Fruit fly (Drosophila melanogaster) whole organism, embryonic: ENCODE data around the gene ND-B16.6.

ENCODE experiments used
- CG10209 ChIP-seq: fragments of 200-800 bp; sonication (Bioruptor generic); optimal IDR thresholded peaks from 3 replicates; lab custom pipeline; 2017; ENCODE audit warnings: missing biosample characterization, mild to moderate bottlenecking, missing genetic modification characterization, missing genetic modification reagents
- CG10366 ChIP-seq: fragments of 200-800 bp; sonication (Bioruptor generic); IDR thresholded peaks from 2 replicates; pipeline ENCODE4 v1.3.6; 2022; ENCODE audit warnings: missing biosample characterization, missing genetic modification characterization
- CG10565 ChIP-seq: fragments of 200-800 bp; sonication (Bioruptor generic); optimal IDR thresholded peaks from 3 replicates; lab custom pipeline; 2016; ENCODE audit warnings: missing biosample characterization, mild to moderate bottlenecking, missing genetic modification characterization
- CG11085 ChIP-seq: fragments of 200-800 bp; sonication (Bioruptor generic); IDR thresholded peaks from 2 replicates; pipeline ENCODE4 v1.3.6; 2022; ENCODE audit warnings: missing biosample characterization, missing genetic modification characterization
- CG12071 ChIP-seq: fragments of 200-800 bp; sonication (Bioruptor generic); optimal IDR thresholded peaks from 3 replicates; lab custom pipeline; 2018; ENCODE audit warnings: missing biosample characterization, mild to moderate bottlenecking, missing genetic modification characterization
- CG1233 ChIP-seq: fragments of 200-800 bp; sonication (Bioruptor generic); optimal IDR thresholded peaks from 4 replicates; lab custom pipeline; 2018; ENCODE audit warnings: missing biosample characterization, mild to moderate bottlenecking, missing genetic modification characterization
- CG15011 ChIP-seq: fragments of 200-800 bp; sonication (Bioruptor generic); optimal IDR thresholded peaks from 3 replicates; lab custom pipeline; 2018; ENCODE audit warnings: missing biosample characterization, mild to moderate bottlenecking, missing genetic modification characterization
- CG15514 ChIP-seq: fragments of 200-800 bp; sonication (Bioruptor generic); optimal IDR thresholded peaks from 3 replicates; lab custom pipeline; 2017; ENCODE audit warnings: missing biosample characterization, missing genetic modification characterization, mild to moderate bottlenecking, moderate library complexity, missing genetic modification reagents
- CG18599 ChIP-seq: fragments of 200-800 bp; sonication (Bioruptor generic); optimal IDR thresholded peaks from 3 replicates; lab custom pipeline; 2017; ENCODE audit warnings: missing biosample characterization, missing genetic modification characterization, mild to moderate bottlenecking, moderate library complexity, missing genetic modification reagents
- CG31224 ChIP-seq: fragments of 200-800 bp; sonication (Bioruptor generic); IDR thresholded peaks from 2 replicates; pipeline ENCODE4 v1.3.6; 2022; ENCODE audit warnings: missing biosample characterization, missing genetic modification characterization
- CG3281 ChIP-seq: fragments of 200-800 bp; sonication (Bioruptor generic); optimal IDR thresholded peaks from 3 replicates; lab custom pipeline; 2017; ENCODE audit warnings: missing biosample characterization, mild to moderate bottlenecking, missing genetic modification characterization
- CG3847 ChIP-seq: fragments of 200-800 bp; sonication (Bioruptor generic); IDR thresholded peaks from 2 replicates; pipeline ENCODE4 v1.3.6; 2022; ENCODE audit warnings: missing biosample characterization, missing genetic modification characterization
- CG3995 ChIP-seq: fragments of 200-800 bp; sonication (Bioruptor generic); optimal IDR thresholded peaks from 3 replicates; lab custom pipeline; 2016; ENCODE audit warnings: missing biosample characterization, missing genetic modification characterization
- CG6175 ChIP-seq: fragments of 200-800 bp; sonication (Bioruptor generic); IDR thresholded peaks from 3 replicates; pipeline ENCODE4 v1.3.6; 2022; ENCODE audit warnings: missing biosample characterization, missing genetic modification characterization
- CG6254 ChIP-seq: fragments of 200-800 bp; sonication (Bioruptor generic); optimal IDR thresholded peaks from 3 replicates; lab custom pipeline; 2017; ENCODE audit warnings: mild to moderate bottlenecking, missing biosample characterization, missing genetic modification reagents, missing genetic modification characterization
- CG7745 ChIP-seq: fragments of 200-800 bp; sonication (Bioruptor generic); optimal IDR thresholded peaks from 2 replicates; lab custom pipeline; 2018; ENCODE audit warnings: missing biosample characterization, mild to moderate bottlenecking, missing genetic modification characterization, moderate library complexity
- CG8478 ChIP-seq: fragments of >200 bp; optimal IDR thresholded peaks from 2 replicates; lab custom pipeline; 2018
- CG9609 ChIP-seq: fragments of 200-800 bp; sonication (Bioruptor generic); optimal IDR thresholded peaks from 3 replicates; lab custom pipeline; 2016; ENCODE audit warnings: missing biosample characterization, missing genetic modification characterization
- CG9797 ChIP-seq: fragments of 200-800 bp; sonication (Bioruptor generic); optimal IDR thresholded peaks from 3 replicates; lab custom pipeline; 2018; ENCODE audit warnings: missing biosample characterization, mild to moderate bottlenecking, missing genetic modification characterization
- CG9932 ChIP-seq: fragments of 200-800 bp; sonication (Bioruptor generic); IDR thresholded peaks from 2 replicates; pipeline ENCODE4 v1.3.6; 2022; ENCODE audit warnings: missing biosample characterization, missing genetic modification characterization
- CTCF ChIP-seq: fragments of 200-800 bp; sonication (Bioruptor generic); optimal IDR thresholded peaks from 2 replicates; lab custom pipeline; 2017; ENCODE audit warnings: missing biosample characterization, mild to moderate bottlenecking, missing genetic modification characterization, moderate library complexity
- Deaf1 ChIP-seq: fragments of 200-800 bp; optimal IDR thresholded peaks from 3 replicates; lab custom pipeline; 2019; ENCODE audit warnings: missing biosample characterization, mild to moderate bottlenecking, missing genetic modification characterization, moderate library complexity
- Dp ChIP-seq: fragments of 200-800 bp; sonication (Bioruptor generic); optimal IDR thresholded peaks from 2 replicates; lab custom pipeline; 2018; ENCODE audit warnings: missing biosample characterization, mild to moderate bottlenecking, missing genetic modification characterization, moderate library complexity
- Ets65A ChIP-seq: fragments of 200-800 bp; sonication (Bioruptor generic); peaks from one replicate; lab custom pipeline; 2016; ENCODE audit warnings: missing biosample characterization, missing genetic modification characterization
- Ets97D ChIP-seq: fragments of 200-800 bp; sonication (Bioruptor generic); optimal IDR thresholded peaks from 3 replicates; lab custom pipeline; 2016; ENCODE audit warnings: missing biosample characterization, missing genetic modification characterization
- HLH54F ChIP-seq: fragments of 200-800 bp; sonication (Bioruptor generic); optimal IDR thresholded peaks from 3 replicates; lab custom pipeline; 2016; ENCODE audit warnings: missing biosample characterization, missing genetic modification characterization
- Hand ChIP-seq: fragments of 200-800 bp; sonication (Bioruptor generic); optimal IDR thresholded peaks from 2 replicates; lab custom pipeline; 2017; ENCODE audit warnings: mild to moderate bottlenecking, missing biosample characterization, missing genetic modification reagents, missing genetic modification characterization
- Rx ChIP-seq: fragments of 200-800 bp; sonication (Bioruptor generic); IDR thresholded peaks from 2 replicates; pipeline ENCODE4 v1.3.6; 2022; ENCODE audit warnings: missing biosample characterization, missing genetic modification characterization
- Sry-δ ChIP-seq: fragments of 200-800 bp; sonication (Bioruptor generic); optimal IDR thresholded peaks from 2 replicates; lab custom pipeline; 2016; ENCODE audit warnings: missing biosample characterization, missing genetic modification characterization
- Stat92E ChIP-seq, 3 experiments: fragments of >200 bp in 2 of 3; fragments of 200-800 bp in 1 of 3; sonication (Bioruptor generic) in 1 of 3; optimal IDR thresholded peaks; 2 replicates each; lab custom pipeline; 2017 to 2019; ENCODE audit warnings: missing biosample characterization in 3 of 3, missing genetic modification characterization in 3 of 3, mild to moderate bottlenecking in 1 of 3, moderate library complexity in 1 of 3
- Usf ChIP-seq: fragments of 200-800 bp; sonication (Bioruptor generic); optimal IDR thresholded peaks from 2 replicates; lab custom pipeline; 2017; ENCODE audit warnings: missing genotype, missing biosample characterization, missing genetic modification characterization
- al ChIP-seq: fragments of 200-800 bp; sonication (Bioruptor generic); IDR thresholded peaks from 2 replicates; pipeline ENCODE4 v1.3.6; 2022; ENCODE audit warnings: missing biosample characterization, missing genetic modification characterization
- amos ChIP-seq: fragments of 200-800 bp; sonication (Bioruptor generic); IDR thresholded peaks from 2 replicates; pipeline ENCODE4 v1.3.6; 2022; ENCODE audit warnings: missing biosample characterization, missing genetic modification characterization; ENCODE audit not compliant: partially characterized antibody
- ash1 ChIP-seq: fragments of 200-800 bp; sonication (Bioruptor generic); optimal IDR thresholded peaks from 2 replicates; lab custom pipeline; 2018; ENCODE audit warnings: missing biosample characterization, mild to moderate bottlenecking, missing genetic modification characterization
- gcm ChIP-seq: fragments of 200-800 bp; sonication (Bioruptor generic); optimal IDR thresholded peaks from 2 replicates; lab custom pipeline; 2019; ENCODE audit warnings: missing biosample characterization, mild to moderate bottlenecking, missing genetic modification characterization, moderate library complexity
- her ChIP-seq: fragments of 200-800 bp; sonication (Bioruptor generic); optimal IDR thresholded peaks from 2 replicates; lab custom pipeline; 2016; ENCODE audit warnings: missing biosample characterization, missing genetic modification characterization
- hkb ChIP-seq, 2 experiments: fragments of 200-800 bp in 1 of 2; fragments of >200 bp in 1 of 2; sonication (Bioruptor generic) in 1 of 2; IDR thresholded peaks in 1 of 2; optimal IDR thresholded peaks in 1 of 2; 2 replicates each; pipeline versions ENCODE4 v1.3.6 to Lab custom; 2017 to 2022; ENCODE audit warnings: missing biosample characterization in 1 of 2, missing genetic modification characterization in 1 of 2
- hth ChIP-seq: fragments of >200 bp; optimal IDR thresholded peaks from 2 replicates; lab custom pipeline; 2017; ENCODE audit warnings: inconsistent platforms
- kni ChIP-seq: fragments of 200-800 bp; sonication (Bioruptor generic); optimal IDR thresholded peaks from 3 replicates; lab custom pipeline; 2017; ENCODE audit warnings: mild to moderate bottlenecking, missing biosample characterization, missing genetic modification reagents, missing genetic modification characterization
- mam ChIP-seq: fragments of 200-800 bp; sonication (Bioruptor generic); optimal IDR thresholded peaks from 3 replicates; lab custom pipeline; 2016; ENCODE audit warnings: missing biosample characterization, missing genetic modification characterization
- mirr ChIP-seq: fragments of 200-800 bp; sonication (Bioruptor generic); optimal IDR thresholded peaks from 3 replicates; lab custom pipeline; 2018; ENCODE audit warnings: missing biosample characterization, mild to moderate bottlenecking, missing genetic modification characterization
- nerfin-2 ChIP-seq: fragments of 200-800 bp; sonication (Bioruptor generic); IDR thresholded peaks from 2 replicates; pipeline ENCODE4 v1.3.6; 2022; ENCODE audit warnings: missing biosample characterization, missing genetic modification characterization; ENCODE audit not compliant: partially characterized antibody
- pum ChIP-seq: fragments of 200-800 bp; sonication (Bioruptor generic); optimal IDR thresholded peaks from 2 replicates; lab custom pipeline; 2016; ENCODE audit warnings: missing biosample characterization, missing genetic modification characterization
- rib ChIP-seq: fragments of 200-800 bp; sonication (Bioruptor generic); IDR thresholded peaks from 2 replicates; pipeline ENCODE4 v1.3.6; 2022; ENCODE audit warnings: missing biosample characterization, missing genetic modification characterization
- sens ChIP-seq: fragments of 200-800 bp; sonication (Bioruptor generic); peaks from one replicate; lab custom pipeline; 2016; ENCODE audit warnings: missing biosample characterization, missing genetic modification characterization
- slp2 ChIP-seq: fragments of 200-800 bp; sonication (Bioruptor generic); optimal IDR thresholded peaks from 2 replicates; lab custom pipeline; 2016; ENCODE audit warnings: missing biosample characterization, missing genetic modification characterization
- sr ChIP-seq: fragments of 200-800 bp; sonication (Bioruptor generic); IDR thresholded peaks from 3 replicates; pipeline ENCODE4 v1.3.6; 2022; ENCODE audit warnings: missing biosample characterization, missing genetic modification characterization
- ssp ChIP-seq: fragments of 200-800 bp; sonication (Bioruptor generic); IDR thresholded peaks from 2 replicates; pipeline ENCODE4 v1.3.6; 2022; ENCODE audit warnings: missing biosample characterization, missing genetic modification characterization
- zf30C ChIP-seq: fragments of 200-800 bp; sonication (Bioruptor generic); optimal IDR thresholded peaks from 3 replicates; lab custom pipeline; 2018; ENCODE audit warnings: missing biosample characterization, mild to moderate bottlenecking, missing genetic modification characterization

ND-B16.6 gene

DNA sequence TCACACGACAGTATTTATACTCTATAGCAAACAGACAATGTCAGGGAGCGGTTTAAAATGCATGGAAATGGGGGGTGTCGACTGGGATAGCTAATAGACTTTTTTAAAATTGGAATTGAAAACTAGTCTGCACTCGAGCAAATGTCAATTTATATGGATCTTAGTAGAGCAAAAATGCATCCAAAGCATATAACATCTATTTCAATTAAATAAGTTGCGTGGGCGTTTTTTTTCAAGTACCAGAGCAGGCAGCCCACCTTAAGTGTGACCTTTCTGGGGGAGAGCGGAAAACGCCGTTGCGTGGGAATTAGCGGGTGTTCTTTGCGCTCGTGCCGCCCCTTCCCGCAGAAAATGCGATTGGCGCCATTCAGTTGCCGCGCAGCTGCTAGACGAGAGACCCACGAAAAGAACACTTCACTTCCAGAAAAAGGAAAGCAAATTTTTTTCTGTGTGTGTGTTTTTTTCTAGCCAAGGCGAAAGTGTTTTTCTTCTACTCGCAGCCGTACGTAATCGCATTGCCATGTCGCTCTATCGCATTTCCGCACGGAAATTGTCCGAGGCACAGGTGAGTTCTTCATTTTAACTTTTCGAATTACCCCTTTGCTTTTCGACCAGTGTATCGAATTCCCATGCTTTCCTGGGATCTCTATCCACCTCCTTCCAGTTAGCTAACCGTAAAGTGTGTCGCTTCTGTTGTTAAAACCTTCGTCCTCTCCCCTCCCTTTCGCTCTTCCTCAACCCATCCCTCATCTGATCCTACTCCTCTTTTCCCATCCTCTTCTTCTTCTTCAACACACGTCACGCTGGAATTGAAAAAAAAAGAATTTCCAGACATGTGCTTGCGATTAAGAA lies 1.9 kb upstream of the ND-B16.6 start:
- TF ChIP-seq sr (peak; percentile 84), hkb (optimal IDR thresholded peaks at IDR 0.05; lab: Kevin White, UChicago) (peak; percentile 49), hkb (GFP tag; IDR thresholded peaks at IDR 0.05; lab: Robert Waterston, UW) (peak; percentile 39; the same call in 1 of the 2 replicates), zf30C (GFP tag; lab: Kevin White, UChicago) (peak; percentile 93), CG10209 (peak; percentile 9), hth (lab: Kevin White, UChicago) (no peak), ssp (GFP tag; lab: Robert Waterston, UW) (no peak), Hand (GFP tag; lab: Kevin White, UChicago) (no peak), ash1 (GFP tag; lab: Kevin White, UChicago) (peak; percentile 15), CG9609 (GFP tag; lab: Kevin White, UChicago) (no peak), her (peak; percentile 39), amos (GFP tag; lab: Robert Waterston, UW) (peak; percentile 47; the same call in 1 of the 2 replicates), Ets65A (GFP tag; lab: Kevin White, UChicago) (peak; percentile 78), al (GFP tag; lab: Robert Waterston, UW) (no peak), slp2 (no peak), CG3995 (GFP tag; lab: Kevin White, UChicago) (peak; percentile 71), gcm (GFP tag; lab: Kevin White, UChicago) (peak; percentile 16), CG6254 (peak; percentile 91), CG15011 (GFP tag; lab: Kevin White, UChicago) (peak; percentile 10), mam (GFP tag; lab: Kevin White, UChicago) (peak; percentile 5), CG3847 (GFP tag; lab: Robert Waterston, UW) (peak; percentile 84), CG3281 (GFP tag; lab: Kevin White, UChicago) (peak; percentile 30), CG31224 (GFP tag; lab: Robert Waterston, UW) (no peak), Deaf1 (tag; lab: Kevin White, UChicago) (no peak), Dp (GFP tag; lab: Kevin White, UChicago) (peak; percentile 83), Usf (no peak), CG10565 (GFP tag; lab: Kevin White, UChicago) (no peak), mirr (GFP tag; lab: Kevin White, UChicago) (peak; percentile 6), HLH54F (GFP tag; lab: Kevin White, UChicago) (peak; percentile 6), pum (GFP tag; lab: Kevin White, UChicago) (no peak), sens (peak; percentile 35), CG10366 (GFP tag; lab: Robert Waterston, UW) (no peak), CG18599 (GFP tag; lab: Kevin White, UChicago) (peak; percentile 56), CG15514 (GFP tag; lab: Kevin White, UChicago) (peak; percentile 66), Ets97D (GFP tag; lab: Kevin White, UChicago) (peak; percentile 73), CTCF (GFP tag; lab: Kevin White, UChicago) (peak; percentile 55), CG1233 (no peak), CG7745 (tag; lab: Kevin White, UChicago) (no peak), nerfin-2 (0 out of 2 replicates have a peak, but pooled peaks have one; percentile 30), CG9932 (GFP tag; lab: Robert Waterston, UW) (no peak), CG9797 (GFP tag; lab: Kevin White, UChicago) (peak; percentile 84), rib (GFP tag; lab: Robert Waterston, UW) (peak; percentile 50; the same call in 1 of the 2 replicates), CG11085 (GFP tag; lab: Robert Waterston, UW) (no peak), Rx (GFP tag; lab: Robert Waterston, UW) (no peak), CG6175 (GFP tag; lab: Robert Waterston, UW) (0 out of 3 replicates have a peak, but pooled peaks have one; percentile 21), CG12071 (no peak), CG8478 (lab: Kevin White, UChicago) (no peak), kni (no peak), Stat92E (GFP tag; optimal IDR thresholded peaks at IDR 0.05; lab: Kevin White, UChicago) (no peak), Sry-δ (GFP tag; lab: Kevin White, UChicago) (peak; percentile 48)
